Worm (Caenorhabditis elegans): ENCODE data around the gene T05C7.9.

Gene T05C7.9

DNA sequence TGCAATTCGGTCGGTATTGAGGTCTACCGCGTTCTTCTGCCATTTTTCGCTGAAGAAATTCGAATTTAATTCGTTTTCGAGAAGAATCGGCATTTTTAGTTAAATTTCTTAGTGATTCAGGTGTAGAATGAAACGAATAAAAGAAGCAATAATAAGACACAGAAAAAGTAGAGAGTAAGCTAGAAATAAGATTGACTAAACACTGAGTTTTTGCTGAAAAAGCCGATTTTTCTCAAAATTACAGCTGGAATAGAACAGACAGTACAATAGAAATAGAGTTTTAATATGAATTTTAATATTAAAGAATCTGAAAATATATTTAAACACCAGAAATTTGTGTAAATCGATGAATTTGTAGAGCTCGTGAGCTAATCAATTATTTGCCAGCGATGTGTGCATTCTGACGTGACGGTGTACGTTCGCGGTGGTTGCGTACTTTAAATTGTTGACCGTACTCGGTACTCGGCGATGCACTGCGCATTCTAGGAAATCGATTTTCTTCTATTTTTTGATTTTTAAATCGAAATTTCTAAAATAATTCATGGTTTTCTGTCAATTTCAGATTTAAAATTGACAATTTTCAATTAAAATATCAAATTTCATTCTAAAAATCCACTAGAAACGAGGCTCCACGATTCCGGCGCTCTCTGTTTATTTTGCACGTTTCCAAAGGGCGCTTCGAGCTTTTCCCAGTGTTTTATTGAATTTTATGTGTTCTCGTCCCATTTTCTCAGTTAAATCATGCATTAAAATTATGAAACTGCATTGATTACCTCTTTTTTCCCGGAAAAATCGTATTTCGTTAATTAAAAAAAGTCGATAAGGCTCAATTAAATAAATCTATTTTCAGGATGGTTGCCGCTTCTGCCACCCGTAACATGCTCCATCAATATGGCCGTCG lies 47.1 kb downstream of the T05C7.9 start, which contains the start of the genes grld-1 and cox-6C (continued):
- TF ChIP-seq mcd-1 (GFP tag; IDR thresholded peaks at IDR 0.05) (peak; percentile 47; the same call in 1 of the 2 replicates), lin-40 (tag; optimal IDR thresholded peaks at IDR 0.05) (peak; percentile 65), C17E4.6 (GFP tag; IDR thresholded peaks at IDR 0.05) (no peak), ceh-100 (GFP tag; IDR thresholded peaks at IDR 0.05) (peak; percentile 44; the same call in 1 of the 2 replicates), zim-3 (tag; optimal IDR thresholded peaks at IDR 0.05) (peak; percentile 93), nhr-179 (tag; optimal IDR thresholded peaks at IDR 0.05) (no peak), C06A6.2 (GFP tag; conservative IDR thresholded peaks at IDR 0.05) (no peak), lsl-1 (GFP tag; optimal IDR thresholded peaks at IDR 0.05) (peak; percentile 81), cebp-1 (GFP tag; IDR thresholded peaks at IDR 0.05) (0 out of 2 replicates have a peak, but pooled peaks have one; percentile 50), cebp-1 (tag; optimal IDR thresholded peaks at IDR 0.05) (peak; percentile 56), efl-1 (GFP tag; optimal IDR thresholded peaks at IDR 0.05) (peak; percentile 2), F23B12.7 (tag; optimal IDR thresholded peaks at IDR 0.05; ENCODE audit: insufficient read depth) (peak; percentile 42), hlh-12 (tag; optimal IDR thresholded peaks at IDR 0.05) (no peak), hmg-1.2 (GFP tag; IDR thresholded peaks at IDR 0.05) (peak; percentile 41; the same call in 1 of the 2 replicates)

DNA sequence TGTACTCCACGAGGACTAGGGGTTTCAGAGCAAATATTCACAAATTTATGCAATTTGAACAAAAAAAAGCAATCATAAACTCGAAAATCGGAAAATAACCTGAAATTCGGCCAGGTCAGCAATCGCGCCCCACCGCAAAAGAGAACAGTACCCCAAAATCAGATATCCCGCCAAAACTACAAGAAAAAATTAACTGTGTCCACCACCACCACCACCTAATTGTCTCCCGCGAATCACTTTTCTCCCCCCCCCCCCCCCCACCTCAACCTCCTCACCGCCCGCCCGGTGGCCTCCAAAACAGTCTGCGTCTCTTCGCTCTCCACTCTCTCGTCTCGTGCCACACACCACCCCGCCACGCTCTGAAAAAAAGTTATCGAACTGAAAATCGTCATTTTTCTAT lies 49.4 kb downstream of the T05C7.9 start:
- TF ChIP-seq ama-1 (optimal IDR thresholded peaks at IDR 0.05) (no peak), ama-1 (GFP tag; optimal IDR thresholded peaks at IDR 0.05) (no peak), F52B5.7 (tag; optimal IDR thresholded peaks at IDR 0.05) (no peak), bed-1 (GFP tag; IDR thresholded peaks at IDR 0.05) (no peak), efl-1 (GFP tag; optimal IDR thresholded peaks at IDR 0.05) (peak; percentile 28), K11D2.4 (GFP tag; IDR thresholded peaks at IDR 0.05) (no peak), unc-62 (GFP tag; optimal IDR thresholded peaks at IDR 0.05) (no peak), atf-7 (tag; optimal IDR thresholded peaks at IDR 0.05) (no peak), rec-8 (tag; optimal IDR thresholded peaks at IDR 0.05) (no peak), F22D6.2 (tag; optimal IDR thresholded peaks at IDR 0.05) (no peak), ZK185.1 (tag; optimal IDR thresholded peaks at IDR 0.05; ENCODE audit: poor library complexity, severe bottlenecking) (no peak), pha-4 (tag; optimal IDR thresholded peaks at IDR 0.05) (no peak), madf-10 (tag; optimal IDR thresholded peaks at IDR 0.05) (no peak), aptf-3 (GFP tag; IDR thresholded peaks at IDR 0.05) (no peak), T07F8.4 (tag; optimal IDR thresholded peaks at IDR 0.05) (no peak), ztf-28 (GFP tag; IDR thresholded peaks at IDR 0.05) (no peak), tlf-1 (GFP tag; optimal IDR thresholded peaks at IDR 0.05) (no peak), athp-1 (tag; optimal IDR thresholded peaks at IDR 0.05) (no peak), xnd-1 (tag; optimal IDR thresholded peaks at IDR 0.05) (no peak), D2030.7 (GFP tag; IDR thresholded peaks at IDR 0.05) (peak; percentile 32; the same call in 1 of the 2 replicates), attf-5 (GFP tag; optimal IDR thresholded peaks at IDR 0.05) (peak; percentile 23), sdz-38 (tag; optimal IDR thresholded peaks at IDR 0.05) (no peak), Y53G8AR.9 (GFP tag; conservative IDR thresholded peaks at IDR 0.05) (no peak), sptf-2 (GFP tag; optimal IDR thresholded peaks at IDR 0.05) (no peak), egl-44 (GFP tag; IDR thresholded peaks at IDR 0.05) (no peak), nfya-1 (tag; optimal IDR thresholded peaks at IDR 0.05; ENCODE audit: borderline replicate concordance, insufficient read depth) (no peak), egrh-3 (GFP tag; IDR thresholded peaks at IDR 0.05) (peak; percentile 97), hmg-1.2 (GFP tag; IDR thresholded peaks at IDR 0.05) (peak; percentile 32; the same call in 1 of the 2 replicates), hsf-1 (GFP tag; IDR thresholded peaks at IDR 0.05) (0 out of 2 replicates have a peak, but pooled peaks have one; percentile 27), nfyb-1 (GFP tag; IDR thresholded peaks at IDR 0.05) (no peak), tbx-9 (tag; optimal IDR thresholded peaks at IDR 0.05; ENCODE audit: borderline replicate concordance) (no peak), K12H6.12 (tag; optimal IDR thresholded peaks at IDR 0.05) (no peak), F33H1.4 (GFP tag; IDR thresholded peaks at IDR 0.05) (no peak), him-1 (tag; optimal IDR thresholded peaks at IDR 0.05) (no peak)

Measured in whole organism, young adult.